Fruit fly (Drosophila melanogaster) Kc167 (cell line): ENCODE data around the gene CG12071.

Experiments
- Myc ChIP-seq: fragments of >200 bp; optimal IDR thresholded peaks from 2 replicates; lab custom pipeline; 2017; ENCODE audit warnings: missing external identifiers
- Sin3A ChIP-seq: fragments of >200 bp; optimal IDR thresholded peaks from 2 replicates; lab custom pipeline; 2018; ENCODE audit warnings: missing external identifiers
- h ChIP-seq: fragments of >200 bp; optimal IDR thresholded peaks from 3 replicates; lab custom pipeline; 2018; ENCODE audit warnings: missing external identifiers
- insv ChIP-seq: fragments of >200 bp; optimal IDR thresholded peaks from 3 replicates; lab custom pipeline; 2018; ENCODE audit warnings: missing external identifiers
- psq ChIP-seq: fragments of >200 bp; optimal IDR thresholded peaks from 2 replicates; lab custom pipeline; 2017; ENCODE audit warnings: missing external identifiers
- ttk ChIP-seq: sonication (Bioruptor generic); optimal IDR thresholded peaks from 2 replicates; lab custom pipeline; 2017; ENCODE audit warnings: missing external identifiers

Gene CG12071

DNA sequence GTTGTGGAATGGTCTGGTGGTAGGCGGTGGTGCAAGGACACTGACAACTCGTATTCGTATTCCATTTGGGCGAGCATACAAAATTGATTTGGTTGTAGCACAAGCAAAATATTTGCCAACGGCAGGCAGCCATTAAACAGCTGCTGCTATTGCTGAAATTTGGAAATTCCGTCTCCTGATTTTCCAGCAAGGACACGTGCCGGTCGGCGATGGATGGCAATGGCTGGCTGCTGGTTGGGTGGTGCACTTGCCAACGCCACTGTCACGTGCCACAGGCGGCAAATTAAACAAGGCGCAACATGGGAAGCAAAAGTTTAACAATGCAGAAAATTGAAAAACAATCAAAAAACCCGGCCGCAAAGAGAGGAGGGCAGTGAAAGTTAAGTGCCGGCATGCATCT, 23.2 kb upstream of the CG12071 start:
- TF ChIP-seq ttk (lab: Kevin White, UChicago) = no peak
- TF ChIP-seq Sin3A (lab: Kevin White, UChicago) = no peak
- no peak for TF ChIP-seq Myc (lab: Kevin White, UChicago)
- no peak for TF ChIP-seq h (lab: Kevin White, UChicago)
- no peak for TF ChIP-seq psq (lab: Kevin White, UChicago)
- TF ChIP-seq insv (lab: Kevin White, UChicago) = no peak

DNA sequence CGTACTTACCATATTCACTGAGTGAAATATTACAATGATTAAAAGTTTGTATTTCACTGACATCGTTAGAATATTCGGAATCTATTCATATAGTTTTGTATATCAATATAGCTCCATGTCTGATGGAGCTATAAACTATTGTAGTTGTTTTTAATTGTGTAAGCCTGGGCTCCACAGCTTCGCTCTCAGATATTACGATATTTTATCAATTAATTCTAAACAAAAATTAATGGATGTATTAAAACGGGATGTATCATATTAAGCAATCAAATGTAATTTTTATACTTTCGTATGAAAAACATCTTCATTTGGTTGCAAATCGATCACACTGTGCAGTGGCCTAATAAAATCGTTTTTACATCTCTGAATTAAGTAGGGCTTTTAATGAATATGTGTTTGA, 21.2 kb upstream of the CG12071 start, which contains the start of gene CG33483:
Gene CG33483, minus strand, starts transcription at position 101 of the 400 bp plus-strand sequence.
- TF ChIP-seq insv (lab: Kevin White, UChicago) = no peak

DNA sequence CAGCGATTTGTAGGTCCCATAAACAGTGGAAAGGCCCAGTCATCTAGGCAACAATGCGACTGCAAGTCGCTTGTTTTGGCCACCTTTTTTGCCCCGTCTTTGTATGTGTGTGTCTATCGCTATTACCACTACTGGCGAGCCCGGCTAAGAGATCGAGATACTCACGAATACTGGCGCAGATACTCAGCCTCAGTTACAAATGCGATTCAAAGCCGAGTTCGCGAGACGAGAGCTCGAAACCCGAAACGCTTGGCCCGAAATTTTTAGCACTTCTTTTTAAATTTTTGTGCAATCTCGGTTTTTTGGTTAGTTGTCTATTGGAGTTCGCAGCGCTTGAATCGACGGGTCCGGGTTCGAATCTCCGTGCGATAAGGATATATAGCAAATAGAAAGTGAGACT, 12.9 kb upstream of the CG12071 start, which contains the start of gene Cyp4c3:
Gene Cyp4c3, plus strand, starts transcription at position 301 of the 400 bp plus-strand sequence.
- no peak for TF ChIP-seq h (lab: Kevin White, UChicago)
- no peak for TF ChIP-seq Myc (lab: Kevin White, UChicago)
- no peak for TF ChIP-seq Sin3A (lab: Kevin White, UChicago)
- TF ChIP-seq psq (lab: Kevin White, UChicago) = no peak
- TF ChIP-seq insv (lab: Kevin White, UChicago) = no peak
- no peak for TF ChIP-seq ttk (lab: Kevin White, UChicago)

DNA sequence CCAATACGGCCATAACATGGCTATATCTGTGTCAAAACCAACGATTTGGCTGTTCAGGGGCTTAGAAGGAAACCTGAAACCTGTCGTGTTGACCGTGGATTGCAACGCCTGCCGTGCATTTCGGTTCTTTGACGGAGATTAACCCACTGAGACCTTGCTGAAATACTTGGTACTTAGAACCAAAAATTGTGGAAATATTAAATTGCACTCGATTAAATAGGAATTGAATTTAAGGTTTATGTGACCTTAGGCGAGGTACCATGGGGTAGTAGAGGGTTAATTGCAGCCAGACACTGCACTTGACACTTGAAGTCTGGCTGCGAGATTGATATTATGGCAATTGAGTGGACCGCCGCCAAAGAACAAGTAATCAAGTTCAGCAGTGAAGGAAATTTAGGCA, 9.2 kb upstream of the CG12071 start:
- TF ChIP-seq Sin3A (lab: Kevin White, UChicago) (no peak), insv (lab: Kevin White, UChicago) (no peak), ttk (lab: Kevin White, UChicago) (no peak), psq (lab: Kevin White, UChicago) (no peak), h (lab: Kevin White, UChicago) (no peak), Myc (lab: Kevin White, UChicago) (no peak)

DNA sequence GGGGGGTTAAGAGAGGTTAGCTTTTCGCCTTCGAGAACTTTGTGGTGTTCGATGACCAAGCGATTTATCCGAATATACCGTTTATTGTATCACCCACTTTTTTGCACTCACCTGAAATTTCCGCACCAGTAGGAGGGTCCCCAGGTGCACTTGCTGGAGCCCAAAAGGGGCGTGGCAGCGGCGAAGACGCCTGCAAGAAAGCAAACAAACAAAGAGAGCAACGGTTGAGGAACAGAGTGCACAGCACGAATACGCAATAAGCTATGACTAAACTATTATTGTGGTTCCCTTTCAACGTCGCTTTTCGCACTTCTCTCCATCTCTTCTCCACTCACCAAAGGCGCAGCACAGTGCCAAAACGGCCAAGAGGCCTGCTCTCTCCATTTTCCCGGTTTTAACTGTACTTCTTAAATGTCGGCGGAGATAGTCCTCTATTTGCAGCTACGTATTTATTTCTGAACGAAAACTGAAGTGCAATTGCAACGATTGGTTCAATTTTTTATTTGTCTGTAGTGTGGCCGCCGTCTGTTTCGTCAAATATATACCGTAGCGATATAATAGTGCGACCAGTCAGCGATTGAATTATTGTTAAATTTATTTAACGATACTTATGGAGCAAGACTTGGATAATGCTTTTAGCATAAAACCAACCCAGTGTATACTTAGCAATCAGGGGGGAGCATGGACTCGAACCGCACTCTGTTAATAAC, 7.9 kb upstream of the CG12071 start, which contains the start of gene Sap-r:
Gene Sap-r, minus strand, starts transcription at position 513 of the 710 bp plus-strand sequence.
- no peak for TF ChIP-seq ttk (lab: Kevin White, UChicago)
- no peak for TF ChIP-seq insv (lab: Kevin White, UChicago)
- TF ChIP-seq Sin3A (lab: Kevin White, UChicago) = no peak
- no peak for TF ChIP-seq h (lab: Kevin White, UChicago)
- TF ChIP-seq psq (lab: Kevin White, UChicago) = no peak
- TF ChIP-seq Myc (lab: Kevin White, UChicago) = no peak

DNA sequence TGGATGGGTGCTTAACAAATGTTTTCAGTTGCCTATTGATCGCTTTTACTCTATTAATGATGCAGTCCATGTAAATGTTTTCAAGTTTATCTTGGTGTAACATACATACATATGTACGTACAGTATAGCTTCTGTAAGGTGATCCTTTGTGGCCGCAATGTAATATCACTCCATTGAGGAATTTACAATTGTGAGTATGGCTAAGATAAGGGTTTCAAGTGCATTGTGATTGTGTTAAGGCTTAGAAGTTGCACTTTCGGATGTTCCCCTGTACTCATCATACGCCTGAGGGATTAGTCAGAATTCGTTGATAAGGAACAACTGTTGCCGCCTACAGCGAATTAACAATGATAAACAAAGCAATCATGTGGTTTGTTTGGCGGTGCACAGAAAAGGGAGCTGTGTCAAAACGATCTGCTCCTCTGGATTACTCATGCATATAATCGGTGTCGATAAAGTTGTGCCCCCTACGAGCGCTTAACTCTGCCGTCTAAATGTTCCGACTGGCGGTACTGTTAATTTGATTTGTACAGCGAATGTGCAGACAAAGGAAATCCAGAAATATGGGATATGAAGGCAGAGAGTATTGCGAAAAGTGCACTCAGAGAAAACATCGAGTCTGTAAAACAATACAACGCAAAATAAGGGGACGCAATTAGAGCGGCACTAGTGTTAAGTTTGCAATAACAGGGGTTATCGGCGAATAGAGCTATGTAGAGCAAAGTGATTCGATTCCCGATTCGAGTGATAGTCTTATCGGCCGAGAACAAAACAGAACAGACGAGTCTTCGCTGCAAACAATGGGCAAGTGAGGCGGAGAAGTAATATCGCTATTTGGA, 7.1 kb upstream of the CG12071 start:
- TF ChIP-seq insv (lab: Kevin White, UChicago) (no peak), h (lab: Kevin White, UChicago) (no peak), Myc (lab: Kevin White, UChicago) (no peak), Sin3A (lab: Kevin White, UChicago) (no peak)

DNA sequence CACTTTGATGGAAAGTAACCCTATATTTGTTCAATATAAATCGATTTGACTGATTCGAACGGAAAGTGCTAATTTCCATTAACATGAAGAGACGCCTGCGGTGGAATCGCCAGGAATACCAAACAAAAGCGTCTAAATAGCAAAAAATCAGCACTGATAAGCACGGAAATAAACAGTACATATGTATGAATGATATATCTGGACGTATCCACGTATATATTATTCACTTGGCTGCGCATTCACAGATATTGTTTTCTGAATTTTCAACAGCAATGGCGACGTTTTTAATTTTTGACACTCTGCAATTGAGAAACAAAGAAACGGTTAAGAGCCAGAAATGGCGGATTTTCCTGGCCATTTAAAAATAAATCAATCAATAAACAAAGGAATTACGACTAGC, 6.5 kb upstream of the CG12071 start:
- TF ChIP-seq Sin3A (lab: Kevin White, UChicago) = no peak

DNA sequence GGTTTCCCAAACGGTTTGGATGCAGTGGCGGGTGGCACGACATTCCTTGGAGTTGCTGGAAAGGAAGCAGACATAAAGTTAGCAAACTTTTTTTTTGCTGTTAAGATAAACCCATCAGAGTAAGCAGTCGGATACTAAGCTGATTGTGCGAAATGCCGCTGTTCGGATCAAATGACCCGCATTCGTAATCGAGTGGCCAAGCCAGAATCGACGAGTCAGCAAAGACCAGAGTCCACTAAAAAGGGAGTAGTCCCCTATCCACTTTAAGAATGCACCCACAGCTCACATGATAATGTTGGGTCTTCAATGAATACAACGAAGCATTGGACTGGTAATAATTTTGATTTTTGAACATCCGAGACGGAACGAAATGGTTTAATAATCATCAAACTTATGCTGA, 6.0 kb upstream of the CG12071 start:
- TF ChIP-seq insv (lab: Kevin White, UChicago) = no peak
- no peak for TF ChIP-seq Sin3A (lab: Kevin White, UChicago)
- TF ChIP-seq Myc (lab: Kevin White, UChicago) = no peak

DNA sequence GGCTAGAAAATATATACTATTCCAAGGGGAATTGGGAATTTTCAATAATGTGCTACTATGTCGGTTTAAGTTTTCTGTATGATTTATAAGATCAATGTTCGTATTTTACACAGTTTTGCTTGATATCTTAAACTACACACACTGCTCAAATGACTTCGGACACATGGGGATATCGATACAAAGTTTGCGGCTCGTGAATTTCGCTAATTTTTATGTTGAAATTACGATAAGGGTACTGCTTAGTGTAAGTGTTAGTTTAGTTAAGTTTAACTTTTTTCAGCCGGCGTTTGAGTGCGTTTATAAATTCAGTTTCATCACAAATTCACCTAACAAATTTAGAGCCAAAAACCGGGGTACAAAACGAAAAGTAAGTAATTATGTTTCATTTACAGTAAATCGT, 2.6 kb upstream of the CG12071 start, which contains the start of gene CG15547:
Gene CG15547, minus strand, starts transcription at position 101 of the 400 bp plus-strand sequence.
- TF ChIP-seq Myc (lab: Kevin White, UChicago) = no peak
- no peak for TF ChIP-seq Sin3A (lab: Kevin White, UChicago)
- no peak for TF ChIP-seq h (lab: Kevin White, UChicago)
- no peak for TF ChIP-seq insv (lab: Kevin White, UChicago)
- TF ChIP-seq psq (lab: Kevin White, UChicago) = no peak

DNA sequence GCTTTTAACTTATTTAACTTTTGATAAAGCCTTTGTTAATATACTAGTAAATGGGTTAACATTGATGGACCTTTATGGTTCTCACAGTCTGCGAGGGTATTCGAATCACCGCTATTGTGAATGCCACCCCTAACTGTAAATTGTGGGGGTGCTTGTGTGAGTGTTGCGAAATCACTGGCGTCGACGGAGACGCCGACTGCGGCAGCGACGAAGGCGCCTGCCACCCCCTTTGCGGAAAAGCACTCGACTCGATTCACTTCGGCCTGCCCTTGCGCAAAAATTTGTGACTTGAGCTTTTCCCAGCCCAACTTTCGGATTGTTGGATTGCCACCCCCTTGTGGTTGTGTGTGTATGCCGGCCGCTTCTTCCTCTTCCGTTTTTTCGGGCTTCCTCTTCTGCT, 803 bp downstream of the CG12071 start:
- TF ChIP-seq ttk (lab: Kevin White, UChicago) = no peak
- TF ChIP-seq h (lab: Kevin White, UChicago) = no peak
- TF ChIP-seq insv (lab: Kevin White, UChicago) = no peak
- TF ChIP-seq psq (lab: Kevin White, UChicago) = no peak
- TF ChIP-seq Myc (lab: Kevin White, UChicago) = no peak
- TF ChIP-seq Sin3A (lab: Kevin White, UChicago) = no peak

DNA sequence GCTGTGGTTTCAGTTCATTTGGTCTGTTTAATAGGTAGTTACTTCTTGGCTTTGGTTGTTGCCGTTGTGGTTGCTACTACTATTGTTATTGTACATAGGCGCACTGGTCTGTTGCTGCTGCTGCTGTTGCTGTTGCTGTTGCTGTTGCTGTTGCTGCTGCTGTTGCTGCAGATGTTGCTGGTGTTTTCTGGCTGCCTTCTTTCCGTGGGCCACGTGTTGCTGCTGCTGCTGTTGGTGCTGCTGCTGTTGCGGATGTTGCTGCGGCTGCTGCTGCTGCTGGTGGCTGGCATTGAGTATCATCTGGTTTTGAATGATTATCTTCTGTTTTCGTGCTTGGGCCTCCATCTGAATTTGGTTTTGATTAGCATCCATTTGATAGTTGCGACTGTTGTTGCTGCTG, 2.7 kb downstream of the CG12071 start:
- no peak for TF ChIP-seq Myc (lab: Kevin White, UChicago)
- no peak for TF ChIP-seq psq (lab: Kevin White, UChicago)
- no peak for TF ChIP-seq ttk (lab: Kevin White, UChicago)
- TF ChIP-seq Sin3A (lab: Kevin White, UChicago) = no peak
- no peak for TF ChIP-seq insv (lab: Kevin White, UChicago)
- no peak for TF ChIP-seq h (lab: Kevin White, UChicago)
